Worm (Caenorhabditis elegans): Measurements from ENCODE around the gene pole-2.

The pole-2 gene

ce11 chrIV:8679225-8679624, 7.2 kb downstream of the pole-2 start, which contains the start of gene nlp-60:
TSS of gene nlp-60 (minus strand) at chrIV:8679325.
- TF ChIP-seq unc-55 (GFP tag; optimal IDR thresholded peaks at IDR 0.05) (no peak), nhr-11 (tag; optimal IDR thresholded peaks at IDR 0.05) (no peak)

- TF ChIP-seq R02D3.7 (tag; optimal IDR thresholded peaks at IDR 0.05), result no peak
- no peak for TF ChIP-seq nhr-10 (tag; optimal IDR thresholded peaks at IDR 0.05)
- TF ChIP-seq fos-1 (tag; optimal IDR thresholded peaks at IDR 0.05), result no peak
- TF ChIP-seq nhr-6 (tag; optimal IDR thresholded peaks at IDR 0.05), result no peak
- TF ChIP-seq ama-1 (optimal IDR thresholded peaks at IDR 0.05), result no peak
- TF ChIP-seq alr-1 (tag; optimal IDR thresholded peaks at IDR 0.05), result no peak
- TF ChIP-seq nhr-237 (tag; optimal IDR thresholded peaks at IDR 0.05), result no peak
- TF ChIP-seq unc-39 (tag; optimal IDR thresholded peaks at IDR 0.05), result no peak
- no peak for TF ChIP-seq snpc-4 (tag; optimal IDR thresholded peaks at IDR 0.05)
- no peak for TF ChIP-seq nhr-77 (tag; optimal IDR thresholded peaks at IDR 0.05)
- no peak for TF ChIP-seq mdl-1 (tag; optimal IDR thresholded peaks at IDR 0.05)
- TF ChIP-seq unc-62 (GFP tag; optimal IDR thresholded peaks at IDR 0.05), result no peak
- no peak for TF ChIP-seq aly-2 (tag; optimal IDR thresholded peaks at IDR 0.05)
- no peak for TF ChIP-seq gmeb-1 (tag; optimal IDR thresholded peaks at IDR 0.05)
- TF ChIP-seq Y55F3AM.14 (GFP tag; optimal IDR thresholded peaks at IDR 0.05), result no peak
- TF ChIP-seq lin-13 (GFP tag; optimal IDR thresholded peaks at IDR 0.05), result no peak
Measured at ce11 chrIV:8677303-8677702, 9.1 kb downstream of the pole-2 start, which contains the start of gene F08B4.8. TSS of gene F08B4.8 (plus strand) at chrIV:8677603.

ce11 chrIV:8673733-8674375, 12.6 kb downstream of the pole-2 start:
- no peak for TF ChIP-seq skn-1 (tag; optimal IDR thresholded peaks at IDR 0.05)
- TF ChIP-seq nhr-129 (tag; optimal IDR thresholded peaks at IDR 0.05), result no peak
- TF ChIP-seq sem-4 (tag; optimal IDR thresholded peaks at IDR 0.05), result no peak
- TF ChIP-seq blmp-1 (tag; optimal IDR thresholded peaks at IDR 0.05; ENCODE audit: insufficient read depth), result no peak
- no peak for TF ChIP-seq nhr-77 (tag; optimal IDR thresholded peaks at IDR 0.05)
- TF ChIP-seq sma-3 (GFP tag; optimal IDR thresholded peaks at IDR 0.05), result no peak
- TF ChIP-seq elt-1 (tag; optimal IDR thresholded peaks at IDR 0.05), result no peak
- no peak for TF ChIP-seq lin-11 (tag; optimal IDR thresholded peaks at IDR 0.05)
- TF ChIP-seq C34F6.9 (tag; optimal IDR thresholded peaks at IDR 0.05), result no peak
- no peak for TF ChIP-seq ama-1 (optimal IDR thresholded peaks at IDR 0.05)
- no peak for TF ChIP-seq nhr-11 (tag; optimal IDR thresholded peaks at IDR 0.05)
- TF ChIP-seq aly-2 (tag; optimal IDR thresholded peaks at IDR 0.05), result no peak
- TF ChIP-seq ztf-1 (GFP tag; conservative IDR thresholded peaks at IDR 0.05), result no peak
- TF ChIP-seq unc-62 (GFP tag; optimal IDR thresholded peaks at IDR 0.05), result no peak
- TF ChIP-seq crh-2 (tag; optimal IDR thresholded peaks at IDR 0.05), result no peak
- no peak for TF ChIP-seq fos-1 (tag; optimal IDR thresholded peaks at IDR 0.05)
- no peak for TF ChIP-seq ztf-4 (tag; optimal IDR thresholded peaks at IDR 0.05)
- TF ChIP-seq Y55F3AM.14 (GFP tag; optimal IDR thresholded peaks at IDR 0.05), result no peak
- TF ChIP-seq nhr-23 (tag; optimal IDR thresholded peaks at IDR 0.05), result no peak

ce11 chrIV:8668635-8669034, 17.8 kb downstream of the pole-2 start, which contains the start of gene cdh-5:
TSS of gene cdh-5 (plus strand) at chrIV:8668935.
- no peak for TF ChIP-seq ztf-4 (tag; optimal IDR thresholded peaks at IDR 0.05)
- no peak for TF ChIP-seq sma-9 (GFP tag; optimal IDR thresholded peaks at IDR 0.05)
- TF ChIP-seq sma-9 (tag; optimal IDR thresholded peaks at IDR 0.05), result no peak
- no peak for TF ChIP-seq mdl-1 (tag; optimal IDR thresholded peaks at IDR 0.05)
- no peak for TF ChIP-seq aly-2 (tag; optimal IDR thresholded peaks at IDR 0.05)

- no peak for TF ChIP-seq nhr-237 (tag; optimal IDR thresholded peaks at IDR 0.05)
- TF ChIP-seq Y55F3AM.14 (GFP tag; optimal IDR thresholded peaks at IDR 0.05), result no peak
- peak; percentile 15 for TF ChIP-seq unc-55 (GFP tag; optimal IDR thresholded peaks at IDR 0.05)
- TF ChIP-seq nhr-23 (tag; optimal IDR thresholded peaks at IDR 0.05), result no peak
- no peak for TF ChIP-seq elt-1 (tag; optimal IDR thresholded peaks at IDR 0.05)
- TF ChIP-seq gmeb-1 (tag; optimal IDR thresholded peaks at IDR 0.05), result no peak
- no peak for TF ChIP-seq sem-4 (tag; optimal IDR thresholded peaks at IDR 0.05)
- peak; percentile 21 for TF ChIP-seq R02D3.7 (tag; optimal IDR thresholded peaks at IDR 0.05)
- TF ChIP-seq elt-3 (tag; optimal IDR thresholded peaks at IDR 0.05), result no peak
- peak; percentile 17 for TF ChIP-seq C34F6.9 (tag; optimal IDR thresholded peaks at IDR 0.05)
- no peak for TF ChIP-seq nhr-11 (tag; optimal IDR thresholded peaks at IDR 0.05)
- TF ChIP-seq unc-62 (GFP tag; optimal IDR thresholded peaks at IDR 0.05), result no peak
- no peak for TF ChIP-seq ZK546.5 (tag; optimal IDR thresholded peaks at IDR 0.05)
Measured at ce11 chrIV:8665778-8666177, 20.6 kb downstream of the pole-2 start.
